Worm (Caenorhabditis elegans) whole organism, midembryonic: ENCODE data around the gene T04B2.3.

Experiments
- flt-1 ChIP-seq: fragments of 200-800 bp; sonication (Bioruptor generic); IDR thresholded peaks from 2 replicates; pipeline ENCODE4 v1.3.6; 2022; ENCODE audit warnings: missing genetic modification characterization, missing compliant biosample characterization
- klf-2 ChIP-seq: fragments of 200-800 bp; sonication (Bioruptor generic); conservative IDR thresholded peaks from 2 replicates; pipeline ENCODE4 v1.3.6; 2022; ENCODE audit warnings: missing genetic modification reagents, missing genetic modification characterization, missing compliant biosample characterization
- med-1 ChIP-seq: sonication (generic microtip); optimal IDR thresholded peaks from 2 replicates; lab custom pipeline; 2017; ENCODE audit warnings: missing genetic modification characterization, mild to moderate bottlenecking, missing compliant biosample characterization, antibody characterized with exemption, missing genetic modification reagents; ENCODE audit not compliant: insufficient read depth
- tab-1 ChIP-seq: fragments of 200-800 bp; sonication (Bioruptor generic); IDR thresholded peaks from 2 replicates; pipeline ENCODE4 v1.3.6; 2022; ENCODE audit warnings: missing genetic modification characterization, missing compliant biosample characterization

ce11 chrIV:10067541-10067940 lies 20.3 kb downstream of the T04B2.3 start, which contains the start of gene cwn-2:
- TF ChIP-seq tab-1 (no peak), klf-2 (GFP tag; lab: Robert Waterston, UW) (no peak), med-1 (GFP tag; lab: Kevin White, UChicago) (no peak), flt-1 (GFP tag; lab: Robert Waterston, UW) (no peak)
